Fruit fly (Drosophila melanogaster): ENCODE data around the gene Sec61gamma.

Gene Sec61gamma

dm6 chrX:19692951-19693698 lies 50.0 kb downstream of the Sec61gamma start, which contains the start of gene Mer (continued):
- TF ChIP-seq Nf-YB (GFP tag; optimal IDR thresholded peaks at IDR 0.05) (peak; percentile 68), psq (GFP tag; optimal IDR thresholded peaks at IDR 0.05) (peak; percentile 44), sc (optimal IDR thresholded peaks at IDR 0.05) (no peak), sc (GFP tag; optimal IDR thresholded peaks at IDR 0.05) (no peak), BtbVII (GFP tag; optimal IDR thresholded peaks at IDR 0.05) (peak; percentile 88), gfzf (GFP tag; optimal IDR thresholded peaks at IDR 0.05) (peak; percentile 75), ERR (GFP tag; optimal IDR thresholded peaks at IDR 0.05) (peak; percentile 79), Myb (GFP tag; optimal IDR thresholded peaks at IDR 0.05) (peak; percentile 71), CG9932 (GFP tag; IDR thresholded peaks at IDR 0.05) (peak; percentile 76), ara (GFP tag; IDR thresholded peaks at IDR 0.05) (peak; percentile 78), gt (GFP tag; IDR thresholded peaks at IDR 0.05) (no peak), Dfd (GFP tag; optimal IDR thresholded peaks at IDR 0.05) (no peak), CG10462 (GFP tag; optimal IDR thresholded peaks at IDR 0.05) (peak; percentile 62), CG10431 (GFP tag; optimal IDR thresholded peaks at IDR 0.05) (peak; percentile 60), CG30020 (tag; optimal IDR thresholded peaks at IDR 0.05) (peak; percentile 63), odd (GFP tag; optimal IDR thresholded peaks at IDR 0.05) (peak; percentile 71), Taf1 (GFP tag; IDR thresholded peaks at IDR 0.05) (peak; percentile 69), Ets97D (GFP tag; optimal IDR thresholded peaks at IDR 0.05) (peak; percentile 48), CG12299 (tag; optimal IDR thresholded peaks at IDR 0.05) (peak; percentile 84), CG6272 (GFP tag; IDR thresholded peaks at IDR 0.05) (peak; percentile 54; the same call in 1 of the 2 replicates), Hsf (GFP tag; optimal IDR thresholded peaks at IDR 0.05) (peak; percentile 88), zfh1 (GFP tag; IDR thresholded peaks at IDR 0.05) (peak; percentile 85), CG1832 (GFP tag; optimal IDR thresholded peaks at IDR 0.05) (no peak), onecut (GFP tag; IDR thresholded peaks at IDR 0.05) (peak; percentile 78), wek (GFP tag; optimal IDR thresholded peaks at IDR 0.05) (peak; percentile 95), lab (GFP tag; optimal IDR thresholded peaks at IDR 0.05) (peak; percentile 92), slou (GFP tag; optimal IDR thresholded peaks at IDR 0.05) (peak; percentile 59), zen2 (GFP tag; IDR thresholded peaks at IDR 0.05; ENCODE audit: partially characterized antibody) (no peak), dimm (GFP tag; IDR thresholded peaks at IDR 0.05) (peak; percentile 37; the same call in 1 of the 2 replicates), CG16813 (GFP tag; IDR thresholded peaks at IDR 0.05; ENCODE audit: partially characterized antibody) (no peak), sug (tag; optimal IDR thresholded peaks at IDR 0.05) (peak; percentile 70), CG32767 (GFP tag; IDR thresholded peaks at IDR 0.05) (peak; percentile 90), gsb-n (tag; optimal IDR thresholded peaks at IDR 0.05) (peak; percentile 65), CG7786 (GFP tag; optimal IDR thresholded peaks at IDR 0.05) (peak; percentile 81), CG14667 (GFP tag; IDR thresholded peaks at IDR 0.05) (peak; percentile 52; the same call in 1 of the 2 replicates), CG8944 (GFP tag; optimal IDR thresholded peaks at IDR 0.05) (peak; percentile 78), CrebB (tag; optimal IDR thresholded peaks at IDR 0.05) (peak; percentile 83), CG13894 (tag; optimal IDR thresholded peaks at IDR 0.05) (peak; percentile 84), GATAe (GFP tag; conservative IDR thresholded peaks at IDR 0.05) (no peak), lbe (GFP tag; optimal IDR thresholded peaks at IDR 0.05) (peak; percentile 3), her (GFP tag; optimal IDR thresholded peaks at IDR 0.05) (peak; percentile 91), CG10654 (GFP tag; optimal IDR thresholded peaks at IDR 0.05) (peak; percentile 75), CG10565 (GFP tag; optimal IDR thresholded peaks at IDR 0.05) (no peak), chm (GFP tag; IDR thresholded peaks at IDR 0.05) (peak; percentile 84), Stat92E (GFP tag; optimal IDR thresholded peaks at IDR 0.05) (peak in 1 of 3 experiments; percentile 42), vfl (GFP tag; optimal IDR thresholded peaks at IDR 0.05) (peak; percentile 76), nerfin-2 (GFP tag; IDR thresholded peaks at IDR 0.05; ENCODE audit: partially characterized antibody) (no peak), CG2129 (GFP tag; IDR thresholded peaks at IDR 0.05; ENCODE audit: partially characterized antibody) (no peak), Mes4 (GFP tag; optimal IDR thresholded peaks at IDR 0.05) (peak; percentile 71), CG17612 (GFP tag; IDR thresholded peaks at IDR 0.05) (no peak)

All from whole organism, embryonic.